Worm (Caenorhabditis elegans): ENCODE results near the gene srz-104.

DNA sequence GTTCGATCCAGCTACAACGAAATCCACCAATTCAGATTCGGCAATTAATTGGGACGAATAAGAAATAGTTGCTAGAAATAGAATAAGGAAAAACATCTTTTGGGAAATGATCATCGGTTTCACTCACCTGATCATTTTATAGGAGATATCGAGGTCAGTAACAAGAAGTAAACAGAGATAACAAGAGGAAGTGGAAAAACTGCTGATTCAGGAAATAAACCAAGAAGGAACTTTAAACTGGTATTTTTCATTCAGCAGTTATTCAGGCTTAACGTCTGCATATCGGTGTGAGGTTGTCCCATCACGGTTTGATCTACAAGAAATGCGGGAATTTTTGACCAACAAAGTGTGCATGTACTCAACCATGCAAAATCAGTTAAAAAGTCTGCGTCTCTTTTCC is 5.0 kb downstream of the srz-104 start, which contains the start of gene K03D3.2:
- TF ChIP-seq med-1 (GFP tag; optimal IDR thresholded peaks at IDR 0.05; ENCODE audit: insufficient read depth) (no peak), ztf-23 (GFP tag; IDR thresholded peaks at IDR 0.05) (no peak), ztf-29 (GFP tag; IDR thresholded peaks at IDR 0.05) (no peak), flt-1 (GFP tag; IDR thresholded peaks at IDR 0.05) (no peak), T22C8.4 (GFP tag; IDR thresholded peaks at IDR 0.05) (no peak), klf-2 (GFP tag; conservative IDR thresholded peaks at IDR 0.05) (no peak), cog-1 (tag; optimal IDR thresholded peaks at IDR 0.05) (no peak), tab-1 (GFP tag; IDR thresholded peaks at IDR 0.05) (no peak)

All from whole organism, midembryonic.